Worm (Caenorhabditis elegans) whole organism, L4 larva: ENCODE results near the gene T24C12.1.
A peak's percentile ranks its signal among the peaks of the same experiment; 100 is the strongest.

Experiments
- F26F4.8 ChIP-seq: fragments of 200-800 bp; sonication (Bioruptor generic); conservative IDR thresholded peaks from 2 replicates; pipeline ENCODE4 v1.3.6; 2022; ENCODE audit warnings: missing genetic modification characterization, missing compliant biosample characterization
- F44E2.7 ChIP-seq: fragments of 200-800 bp; sonication (Bioruptor generic); IDR thresholded peaks from 2 replicates; pipeline ENCODE4 v2.1.2; 2022; ENCODE audit warnings: missing genetic modification characterization, missing compliant biosample characterization
- T20F7.1 ChIP-seq: fragments of 200-800 bp; sonication (Bioruptor generic); optimal IDR thresholded peaks from 2 replicates; lab custom pipeline; 2018; ENCODE audit warnings: mild to moderate bottlenecking, missing genetic modification characterization, missing compliant biosample characterization
- Y105C5A.15 ChIP-seq: fragments of 200-800 bp; sonication (Bioruptor generic); IDR thresholded peaks from 2 replicates; pipeline ENCODE4 v1.3.6; 2022; ENCODE audit warnings: missing genetic modification characterization, missing compliant biosample characterization
- Y48G9A.11 ChIP-seq: fragments of 200-800 bp; sonication (Bioruptor generic); IDR thresholded peaks from 2 replicates; pipeline ENCODE4 v1.3.6; 2022; ENCODE audit warnings: missing genetic modification reagents, missing genetic modification characterization, missing compliant biosample characterization
- Y5F2A.4 ChIP-seq: fragments of 200-800 bp; sonication (Bioruptor generic); optimal IDR thresholded peaks from 2 replicates; lab custom pipeline; 2018; ENCODE audit warnings: mild to moderate bottlenecking, missing genetic modification characterization, missing compliant biosample characterization
- ZK337.2 ChIP-seq: fragments of 200-800 bp; sonication (Bioruptor generic); IDR thresholded peaks from 2 replicates; pipeline ENCODE4 v1.3.6; 2022; ENCODE audit warnings: missing genetic modification reagents, missing genetic modification characterization, missing compliant biosample characterization
- ZK546.5 ChIP-seq, 2 experiments: sonication (generic microtip); optimal IDR thresholded peaks; 2 replicates each; lab custom pipeline; 2017; ENCODE audit warnings: missing biosample characterization in 2 of 2, missing genetic modification characterization in 2 of 2
- aha-1 ChIP-seq: fragments of 150-350 bp; peaks from one replicate; lab custom pipeline; 2014; ENCODE audit warnings: missing biosample characterization, missing genetic modification characterization
- aly-2 ChIP-seq: sonication (generic microtip); optimal IDR thresholded peaks from 2 replicates; lab custom pipeline; 2018; ENCODE audit warnings: missing biosample characterization, missing genetic modification characterization
- arid-1 ChIP-seq: fragments of 200-800 bp; sonication (Bioruptor generic); conservative IDR thresholded peaks from 2 replicates; pipeline ENCODE4 v1.3.6; 2022; ENCODE audit warnings: missing genetic modification reagents, missing genetic modification characterization, missing compliant biosample characterization
- ceh-44 ChIP-seq: fragments of 200-800 bp; sonication (Bioruptor generic); IDR thresholded peaks from 2 replicates; pipeline ENCODE4 v1.3.6; 2022; ENCODE audit warnings: missing genetic modification reagents, missing genetic modification characterization, missing compliant biosample characterization
- ceh-82 ChIP-seq: sonication (generic microtip); optimal IDR thresholded peaks from 2 replicates; lab custom pipeline; 2017; ENCODE audit warnings: missing biosample characterization, missing genetic modification characterization
- ces-1 ChIP-seq: fragments of 150-350 bp; sonication (generic microtip); optimal IDR thresholded peaks from 4 replicates; lab custom pipeline; 2014; ENCODE audit warnings: missing biosample characterization, missing genetic modification reagents, missing genetic modification characterization
- cey-2 ChIP-seq: sonication (generic microtip); optimal IDR thresholded peaks from 3 replicates; lab custom pipeline; 2017; ENCODE audit warnings: missing genetic modification characterization, mild to moderate bottlenecking, missing compliant biosample characterization, antibody characterized with exemption, borderline replicate concordance; ENCODE audit not compliant: insufficient read depth
- daf-16 ChIP-seq, 3 experiments: sonication (generic microtip); optimal IDR thresholded peaks; 2 replicates each; lab custom pipeline; 2016 to 2017; ENCODE audit warnings: missing genetic modification characterization in 3 of 3, missing genetic modification reagents in 3 of 3, mild to moderate bottlenecking in 2 of 3, missing compliant biosample characterization in 2 of 3, missing biosample characterization in 1 of 3, moderate library complexity in 1 of 3
- dmd-6 ChIP-seq: fragments of 200-800 bp; sonication (Bioruptor generic); IDR thresholded peaks from 2 replicates; pipeline ENCODE4 v1.3.6; 2022; ENCODE audit warnings: missing genetic modification reagents, missing genetic modification characterization, missing compliant biosample characterization
- dmd-8 ChIP-seq: fragments of 200-800 bp; sonication (Bioruptor generic); IDR thresholded peaks from 2 replicates; pipeline ENCODE4 v1.3.6; 2022; ENCODE audit warnings: missing genetic modification characterization, missing compliant biosample characterization
- dve-1 ChIP-seq: sonication (generic microtip); optimal IDR thresholded peaks from 2 replicates; lab custom pipeline; 2017; ENCODE audit warnings: antibody characterized with exemption, mild to moderate bottlenecking, missing genetic modification characterization, missing compliant biosample characterization; ENCODE audit not compliant: insufficient read depth
- egl-27 ChIP-seq: sonication (generic microtip); optimal IDR thresholded peaks from 3 replicates; lab custom pipeline; 2017; ENCODE audit warnings: missing biosample characterization, missing genetic modification reagents, missing genetic modification characterization
- fkh-10 ChIP-seq: fragments of 150-350 bp; optimal IDR thresholded peaks from 2 replicates; lab custom pipeline; 2014; ENCODE audit warnings: missing biosample characterization, missing genetic modification reagents, missing genetic modification characterization
- fos-1 ChIP-seq: fragments of 150-350 bp; optimal IDR thresholded peaks from 2 replicates; lab custom pipeline; 2014; ENCODE audit warnings: missing biosample characterization, missing genetic modification characterization
- hif-1 ChIP-seq, 2 experiments: sonication (generic microtip); optimal IDR thresholded peaks; 2 replicates each; lab custom pipeline; 2016 to 2017; ENCODE audit warnings: missing compliant biosample characterization in 2 of 2, missing genetic modification characterization in 2 of 2, missing genetic modification reagents in 2 of 2, missing genotype in 2 of 2, mild to moderate bottlenecking in 1 of 2
- hlh-30 ChIP-seq: sonication (generic microtip); optimal IDR thresholded peaks from 2 replicates; lab custom pipeline; 2017; ENCODE audit warnings: antibody characterized with exemption, mild to moderate bottlenecking, missing genetic modification characterization, missing compliant biosample characterization; ENCODE audit not compliant: insufficient read depth
- jun-1 ChIP-seq: fragments of 150-350 bp; optimal IDR thresholded peaks from 2 replicates; lab custom pipeline; 2014; ENCODE audit warnings: missing biosample characterization, missing genetic modification reagents, missing genetic modification characterization
- lim-7 ChIP-seq: fragments of 200-800 bp; sonication (Bioruptor generic); IDR thresholded peaks from 2 replicates; pipeline ENCODE4 v1.3.6; 2022; ENCODE audit warnings: missing genetic modification characterization, missing compliant biosample characterization
- lin-1 ChIP-seq: fragments of 200-800 bp; sonication (Bioruptor generic); IDR thresholded peaks from 2 replicates; pipeline ENCODE4 v1.3.6; 2022; ENCODE audit warnings: missing genetic modification reagents, missing genetic modification characterization, missing compliant biosample characterization
- lin-15B ChIP-seq: fragments of 150-350 bp; sonication (generic microtip); optimal IDR thresholded peaks from 3 replicates; lab custom pipeline; 2014; ENCODE audit warnings: missing biosample characterization, missing genetic modification characterization
- lin-29 ChIP-seq: fragments of 200-800 bp; sonication (Bioruptor generic); IDR thresholded peaks from 2 replicates; pipeline ENCODE4 v1.3.6; 2022; ENCODE audit warnings: missing genetic modification reagents, missing genetic modification characterization, missing compliant biosample characterization
- lin-39 ChIP-seq: fragments of 150-350 bp; optimal IDR thresholded peaks from 2 replicates; lab custom pipeline; 2014; ENCODE audit warnings: missing biosample characterization, missing genetic modification reagents, missing genetic modification characterization
- madf-5 ChIP-seq, 2 experiments: fragments of 200-800 bp; sonication (Bioruptor generic); IDR thresholded peaks; 2 replicates each; pipeline ENCODE4 v1.3.6; 2022; ENCODE audit warnings: missing compliant biosample characterization in 2 of 2, missing genetic modification characterization in 2 of 2
- madf-9 ChIP-seq: fragments of 200-800 bp; sonication (Bioruptor generic); conservative IDR thresholded peaks from 2 replicates; pipeline ENCODE4 v1.3.6; 2022; ENCODE audit warnings: missing genetic modification reagents, missing genetic modification characterization, missing compliant biosample characterization
- mdl-1 ChIP-seq, 2 experiments: fragments of 150-350 bp in 1 of 2; sonication (generic microtip) in 1 of 2; optimal IDR thresholded peaks; 2 replicates each; lab custom pipeline; 2014 to 2017; ENCODE audit warnings: missing biosample characterization in 2 of 2, missing genetic modification characterization in 2 of 2
- mep-1 ChIP-seq: fragments of 150-350 bp; sonication (generic microtip); optimal IDR thresholded peaks from 3 replicates; lab custom pipeline; 2014; ENCODE audit warnings: missing biosample characterization, missing genetic modification characterization
- mxl-2 ChIP-seq: fragments of 200-800 bp; sonication (Bioruptor generic); conservative IDR thresholded peaks from 2 replicates; pipeline ENCODE4 v1.3.6; 2022; ENCODE audit warnings: missing genetic modification reagents, missing genetic modification characterization, missing compliant biosample characterization
- nhr-10 ChIP-seq: fragments of 150-350 bp; optimal IDR thresholded peaks from 2 replicates; lab custom pipeline; 2014; ENCODE audit warnings: missing biosample characterization, missing genetic modification characterization
- nhr-102 ChIP-seq: sonication (generic microtip); optimal IDR thresholded peaks from 2 replicates; lab custom pipeline; 2016; ENCODE audit warnings: mild to moderate bottlenecking, missing genetic modification characterization, moderate library complexity, missing compliant biosample characterization
- nhr-11 ChIP-seq: fragments of 150-350 bp; optimal IDR thresholded peaks from 2 replicates; lab custom pipeline; 2014; ENCODE audit warnings: missing biosample characterization, missing genetic modification characterization
- nhr-237 ChIP-seq: sonication (generic microtip); optimal IDR thresholded peaks from 2 replicates; lab custom pipeline; 2017; ENCODE audit warnings: missing biosample characterization, missing genetic modification characterization
- nhr-76 ChIP-seq: fragments of 150-350 bp; optimal IDR thresholded peaks from 2 replicates; lab custom pipeline; 2014; ENCODE audit warnings: missing biosample characterization, missing genetic modification characterization
- sdz-12 ChIP-seq: fragments of 200-800 bp; sonication (Bioruptor generic); optimal IDR thresholded peaks from 2 replicates; lab custom pipeline; 2018; ENCODE audit warnings: mild to moderate bottlenecking, missing genetic modification characterization, missing compliant biosample characterization
- skn-1 ChIP-seq: fragments of 150-350 bp; optimal IDR thresholded peaks from 2 replicates; lab custom pipeline; 2014; ENCODE audit warnings: missing biosample characterization, missing genetic modification characterization
- snpc-1.2 ChIP-seq: fragments of 200-800 bp; sonication (Bioruptor generic); IDR thresholded peaks from 2 replicates; pipeline ENCODE4 v1.3.6; 2022; ENCODE audit warnings: missing genetic modification reagents, missing genetic modification characterization, missing compliant biosample characterization
- snpc-4 ChIP-seq: fragments of 150-350 bp; optimal IDR thresholded peaks from 2 replicates; lab custom pipeline; 2014; ENCODE audit warnings: missing biosample characterization, missing genetic modification characterization
- spr-3 ChIP-seq: fragments of 200-800 bp; sonication (Bioruptor generic); optimal IDR thresholded peaks from 2 replicates; lab custom pipeline; 2018; ENCODE audit warnings: mild to moderate bottlenecking, missing genetic modification characterization, missing compliant biosample characterization
- tra-1 ChIP-seq: fragments of 200-800 bp; sonication (Bioruptor generic); IDR thresholded peaks from 2 replicates; pipeline ENCODE4 v1.3.6; 2022; ENCODE audit warnings: missing genetic modification reagents, missing genetic modification characterization, missing compliant biosample characterization
- unc-39 ChIP-seq: sonication (generic microtip); optimal IDR thresholded peaks from 2 replicates; lab custom pipeline; 2017; ENCODE audit warnings: missing biosample characterization, missing genetic modification characterization
- zfp-2 ChIP-seq: sonication (generic microtip); optimal IDR thresholded peaks from 2 replicates; lab custom pipeline; 2016; ENCODE audit warnings: mild to moderate bottlenecking, missing genetic modification characterization, missing compliant biosample characterization
- zfp-3 ChIP-seq: fragments of 200-800 bp; sonication (Bioruptor generic); conservative IDR thresholded peaks from 2 replicates; pipeline ENCODE4 v1.3.6; 2022; ENCODE audit warnings: missing genetic modification reagents, missing genetic modification characterization, missing compliant biosample characterization
- zip-2 ChIP-seq: fragments of 150-350 bp; optimal IDR thresholded peaks from 2 replicates; lab custom pipeline; 2014; ENCODE audit warnings: missing biosample characterization, missing genetic modification characterization
- ztf-11 ChIP-seq: fragments of 150-350 bp; optimal IDR thresholded peaks from 2 replicates; lab custom pipeline; 2014; ENCODE audit warnings: missing biosample characterization, missing genetic modification characterization
- ztf-7 ChIP-seq: fragments of 150-350 bp; optimal IDR thresholded peaks from 2 replicates; lab custom pipeline; 2014; ENCODE audit warnings: missing biosample characterization, missing genetic modification characterization

The T24C12.1 gene

DNA sequence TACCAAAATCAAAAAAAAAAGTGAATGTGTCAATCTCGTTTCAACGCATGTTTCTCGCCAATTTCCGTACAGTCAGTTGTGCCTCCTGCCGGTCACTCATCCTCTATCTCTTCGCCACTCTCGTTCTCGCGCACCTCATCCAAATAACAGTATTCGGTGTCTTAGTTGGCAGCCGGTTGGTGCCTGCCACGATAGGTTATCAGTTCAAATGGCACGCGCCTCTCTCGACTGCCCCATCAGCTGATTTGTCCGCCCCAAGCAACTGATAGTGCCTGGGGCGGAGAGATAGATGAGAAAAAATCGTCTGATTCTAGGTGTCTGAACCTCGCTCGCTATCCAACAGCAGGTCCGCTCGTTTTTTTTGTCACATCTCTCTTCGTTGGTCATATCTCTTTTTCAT is 15.9 kb downstream of the T24C12.1 start (continued):
- TF ChIP-seq F26F4.8 (GFP tag; lab: Robert Waterston, UW) (no peak), fkh-10 (no peak), zip-2 (tag; lab: Kevin White, UChicago) (no peak), zfp-2 (tag; lab: Kevin White, UChicago) (no peak), mxl-2 (GFP tag; lab: Robert Waterston, UW) (no peak), lim-7 (GFP tag; lab: Robert Waterston, UW) (no peak), aly-2 (tag; lab: Kevin White, UChicago) (no peak), snpc-1.2 (GFP tag; lab: Robert Waterston, UW) (no peak), daf-16 (GFP tag; optimal IDR thresholded peaks at IDR 0.05; lab: Kevin White, UChicago) (no peak), daf-16 (tag; optimal IDR thresholded peaks at IDR 0.05; lab: Kevin White, UChicago) (peak; percentile 56), ceh-44 (no peak), nhr-11 (tag; lab: Kevin White, UChicago) (no peak), hlh-30 (peak; percentile 90), ZK337.2 (GFP tag; lab: Robert Waterston, UW) (no peak), madf-9 (GFP tag; lab: Robert Waterston, UW) (no peak), ztf-7 (tag; lab: Kevin White, UChicago) (no peak), unc-39 (tag; lab: Kevin White, UChicago) (no peak), mep-1 (tag; lab: Kevin White, UChicago) (peak; percentile 23), tra-1 (GFP tag; lab: Robert Waterston, UW) (peak; percentile 56; the same call in 1 of the 2 replicates), lin-39 (tag; lab: Kevin White, UChicago) (no peak), aha-1 (tag; lab: Kevin White, UChicago) (peak; percentile 72), hif-1 (tag; optimal IDR thresholded peaks at IDR 0.05; lab: Kevin White, UChicago) (peak in 1 of 2 experiments; percentile 44), nhr-237 (no peak), Y105C5A.15 (GFP tag; lab: Robert Waterston, UW) (no peak), Y48G9A.11 (GFP tag; lab: Robert Waterston, UW) (no peak), nhr-10 (tag; lab: Kevin White, UChicago) (no peak), sdz-12 (GFP tag; lab: Kevin White, UChicago) (no peak), dve-1 (tag; lab: Kevin White, UChicago) (peak; percentile 60), cey-2 (no peak), nhr-76 (no peak), egl-27 (tag; lab: Kevin White, UChicago) (no peak), Y5F2A.4 (GFP tag; lab: Kevin White, UChicago) (no peak), fos-1 (no peak), ztf-11 (no peak), arid-1 (no peak), lin-29 (GFP tag; lab: Robert Waterston, UW) (no peak), T20F7.1 (GFP tag; lab: Kevin White, UChicago) (no peak), snpc-4 (tag; lab: Kevin White, UChicago) (no peak), jun-1 (tag; lab: Kevin White, UChicago) (no peak), skn-1 (tag; lab: Kevin White, UChicago) (no peak), nhr-102 (tag; lab: Kevin White, UChicago) (peak; percentile 25), ceh-82 (tag; lab: Kevin White, UChicago) (no peak), ces-1 (GFP tag; lab: Kevin White, UChicago) (no peak), dmd-6 (GFP tag; lab: Robert Waterston, UW) (peak; percentile 84), spr-3 (no peak), ZK546.5 (tag; optimal IDR thresholded peaks at IDR 0.05; lab: Kevin White, UChicago) (no peak), dmd-8 (no peak), mdl-1 (tag; optimal IDR thresholded peaks at IDR 0.05; lab: Kevin White, UChicago) (peak; percentile 26 to 83), F44E2.7 (GFP tag; lab: Robert Waterston, UW) (no peak), madf-5 (GFP tag; IDR thresholded peaks at IDR 0.05; lab: Robert Waterston, UW) (no peak), lin-1 (GFP tag; lab: Robert Waterston, UW) (0 out of 2 replicates have a peak, but pooled peaks have one; percentile 31), lin-15B (no peak), zfp-3 (GFP tag; lab: Robert Waterston, UW) (no peak)
